Fruit fly (Drosophila melanogaster) whole organism, wandering third instar larva: ENCODE data around the gene AlaRS.

Source experiments
- Abd-B ChIP-seq: fragments of >200 bp; optimal IDR thresholded peaks from 2 replicates; lab custom pipeline; 2017; ENCODE audit warnings: missing biosample characterization, missing genetic modification characterization
- CG32264 ChIP-seq: fragments of 200-800 bp; sonication (Bioruptor generic); optimal IDR thresholded peaks from 2 replicates; lab custom pipeline; 2016; ENCODE audit warnings: missing biosample characterization, missing genetic modification characterization
- CG9705 ChIP-seq: fragments of 200-800 bp; sonication (Bioruptor generic); optimal IDR thresholded peaks from 2 replicates; lab custom pipeline; 2018; ENCODE audit warnings: missing biosample characterization, mild to moderate bottlenecking, missing genetic modification characterization
- CrebA ChIP-seq: fragments of 200-800 bp; sonication (Bioruptor generic); optimal IDR thresholded peaks from 2 replicates; lab custom pipeline; 2016; ENCODE audit warnings: missing biosample characterization, mild to moderate bottlenecking, missing genetic modification characterization, borderline replicate concordance
- Dfd ChIP-seq: fragments of >200 bp; optimal IDR thresholded peaks from 2 replicates; lab custom pipeline; 2017; ENCODE audit warnings: missing biosample characterization, missing genetic modification characterization
- Dif ChIP-seq: fragments of 200-275, 200-300 bp; sonication (Bioruptor generic); optimal IDR thresholded peaks from 2 replicates; lab custom pipeline; 2018; ENCODE audit warnings: missing biosample characterization, missing genetic modification characterization; ENCODE audit not compliant: partially characterized antibody
- GATAd ChIP-seq: sonication (Bioruptor generic); optimal IDR thresholded peaks from 2 replicates; lab custom pipeline; 2016; ENCODE audit warnings: missing biosample characterization, missing genetic modification characterization
- HLH106 ChIP-seq: fragments of 200-800 bp; optimal IDR thresholded peaks from 3 replicates; lab custom pipeline; 2019; ENCODE audit warnings: missing biosample characterization, mild to moderate bottlenecking, missing genetic modification characterization, moderate library complexity
- Hnf4 ChIP-seq: fragments of 200-800 bp; sonication (Bioruptor generic); optimal IDR thresholded peaks from 2 replicates; lab custom pipeline; 2016; ENCODE audit warnings: missing biosample characterization, mild to moderate bottlenecking, missing genetic modification characterization
- Hr78 ChIP-seq: fragments of >200 bp; optimal IDR thresholded peaks from 2 replicates; lab custom pipeline; 2017; ENCODE audit warnings: missing biosample characterization, missing genetic modification characterization
- Hr83 ChIP-seq: fragments of 200-300 bp; sonication (Bioruptor generic); optimal IDR thresholded peaks from 2 replicates; lab custom pipeline; 2016; ENCODE audit warnings: missing biosample characterization, mild to moderate bottlenecking, missing genetic modification characterization, moderate library complexity; ENCODE audit not compliant: poor library complexity, severe bottlenecking
- Jra ChIP-seq: sonication (Bioruptor generic); optimal IDR thresholded peaks from 2 replicates; lab custom pipeline; 2016; ENCODE audit warnings: missing biosample characterization, missing genetic modification characterization
- Mio ChIP-seq: sonication (Bioruptor generic); optimal IDR thresholded peaks from 2 replicates; lab custom pipeline; 2016; ENCODE audit warnings: missing biosample characterization, missing genetic modification characterization
- Myc ChIP-seq: fragments of >200 bp; optimal IDR thresholded peaks from 2 replicates; lab custom pipeline; 2017
- N ChIP-seq: fragments of >200 bp; optimal IDR thresholded peaks from 2 replicates; lab custom pipeline; 2018; ENCODE audit warnings: missing biosample characterization, missing external identifiers, missing genetic modification characterization
- OdsH ChIP-seq: fragments of 200-800 bp; sonication (Bioruptor generic); optimal IDR thresholded peaks from 2 replicates; lab custom pipeline; 2016; ENCODE audit warnings: missing biosample characterization, mild to moderate bottlenecking, missing genetic modification characterization
- Rel ChIP-seq, 2 experiments: fragments of 200-800 bp; sonication (Bioruptor generic) in 1 of 2; optimal IDR thresholded peaks; 2 replicates in 1 of 2; 3 replicates in 1 of 2; lab custom pipeline; 2016 to 2019; ENCODE audit warnings: mild to moderate bottlenecking in 2 of 2, missing biosample characterization in 2 of 2, missing genetic modification characterization in 2 of 2, moderate library complexity in 1 of 2
- Sp1 ChIP-seq: fragments of 200-800 bp; sonication (Bioruptor generic); optimal IDR thresholded peaks from 3 replicates; lab custom pipeline; 2019; ENCODE audit warnings: missing biosample characterization, mild to moderate bottlenecking, missing genetic modification characterization, moderate library complexity
- Vsx2 ChIP-seq: fragments of 200-300, 225-300 bp; sonication (Bioruptor generic); optimal IDR thresholded peaks from 2 replicates; lab custom pipeline; 2018; ENCODE audit warnings: missing biosample characterization, missing genetic modification characterization; ENCODE audit not compliant: partially characterized antibody
- br ChIP-seq: fragments of 200-800 bp; sonication (Bioruptor generic); optimal IDR thresholded peaks from 2 replicates; lab custom pipeline; 2016; ENCODE audit warnings: missing biosample characterization, missing genetic modification characterization
- brk ChIP-seq: fragments of 200-800 bp; sonication (Bioruptor generic); optimal IDR thresholded peaks from 2 replicates; lab custom pipeline; 2016; ENCODE audit warnings: missing biosample characterization, mild to moderate bottlenecking, missing genetic modification characterization
- dl ChIP-seq, 2 experiments: fragments of 175-275, 200-275 bp in 1 of 2; fragments of 200-275 bp in 1 of 2; sonication (Bioruptor generic); optimal IDR thresholded peaks; lab custom pipeline; 2018; ENCODE audit warnings: mild to moderate bottlenecking in 2 of 2, missing biosample characterization in 2 of 2, missing genetic modification characterization in 2 of 2, moderate library complexity in 2 of 2; ENCODE audit not compliant: partially characterized antibody in 2 of 2, insufficient read depth in 1 of 2
- dmrt93B ChIP-seq: fragments of 200-800 bp; sonication (Bioruptor generic); optimal IDR thresholded peaks from 2 replicates; lab custom pipeline; 2018; ENCODE audit warnings: missing biosample characterization, mild to moderate bottlenecking, missing genetic modification characterization
- dsf ChIP-seq: sonication (Bioruptor generic); optimal IDR thresholded peaks from 2 replicates; lab custom pipeline; 2016; ENCODE audit warnings: missing biosample characterization, missing genetic modification characterization, borderline replicate concordance
- ey ChIP-seq: fragments of 200-800 bp; sonication (Bioruptor generic); optimal IDR thresholded peaks from 2 replicates; lab custom pipeline; 2016; ENCODE audit warnings: missing biosample characterization, missing genetic modification characterization
- foxo ChIP-seq, 2 experiments: fragments of 200-800 bp; sonication (Bioruptor generic); optimal IDR thresholded peaks; 2 replicates in 1 of 2; 3 replicates in 1 of 2; lab custom pipeline; 2016 to 2017; ENCODE audit warnings: missing biosample characterization in 2 of 2, missing genetic modification characterization in 2 of 2
- fru ChIP-seq: fragments of 200-800 bp; sonication (Bioruptor generic); optimal IDR thresholded peaks from 3 replicates; lab custom pipeline; 2016; ENCODE audit warnings: missing biosample characterization, mild to moderate bottlenecking, missing genetic modification characterization
- h ChIP-seq: fragments of 200-800 bp; sonication (Bioruptor generic); optimal IDR thresholded peaks from 3 replicates; lab custom pipeline; 2016; ENCODE audit warnings: missing biosample characterization, mild to moderate bottlenecking, missing genetic modification characterization
- jim ChIP-seq: fragments of 175-275, 200-325 bp; sonication (Bioruptor generic); optimal IDR thresholded peaks from 2 replicates; lab custom pipeline; 2016; ENCODE audit warnings: missing biosample characterization, mild to moderate bottlenecking, missing genetic modification characterization
- lola ChIP-seq: fragments of >200 bp; optimal IDR thresholded peaks from 2 replicates; lab custom pipeline; 2017; ENCODE audit warnings: missing biosample characterization, missing genetic modification characterization
- pan ChIP-seq: fragments of >200 bp; optimal IDR thresholded peaks from 2 replicates; lab custom pipeline; 2017
- psq ChIP-seq: fragments of 200-800 bp; sonication (Bioruptor generic); optimal IDR thresholded peaks from 3 replicates; lab custom pipeline; 2017; ENCODE audit warnings: missing biosample characterization, mild to moderate bottlenecking, missing genetic modification characterization, moderate library complexity
- rgr ChIP-seq: fragments of 200-800 bp; sonication (Bioruptor generic); optimal IDR thresholded peaks from 3 replicates; lab custom pipeline; 2016; ENCODE audit warnings: missing biosample characterization, mild to moderate bottlenecking, missing genetic modification characterization
- sage ChIP-seq: fragments of 200-800 bp; sonication (Bioruptor generic); optimal IDR thresholded peaks from 2 replicates; lab custom pipeline; 2016; ENCODE audit warnings: missing biosample characterization, mild to moderate bottlenecking, missing genetic modification characterization
- sv ChIP-seq: fragments of 200-800 bp; sonication (Bioruptor generic); optimal IDR thresholded peaks from 3 replicates; lab custom pipeline; 2016; ENCODE audit warnings: missing biosample characterization, missing genetic modification characterization
- tai ChIP-seq: sonication (Bioruptor generic); optimal IDR thresholded peaks from 2 replicates; lab custom pipeline; 2016; ENCODE audit warnings: missing biosample characterization, missing genetic modification characterization
- usp ChIP-seq: fragments of >200 bp; optimal IDR thresholded peaks from 2 replicates; lab custom pipeline; 2017; ENCODE audit warnings: missing biosample characterization, missing genetic modification characterization
- woc ChIP-seq: sonication (Bioruptor generic); optimal IDR thresholded peaks from 2 replicates; lab custom pipeline; 2016; ENCODE audit warnings: missing biosample characterization, mild to moderate bottlenecking, missing genetic modification characterization

AlaRS gene

dm6 chr2L:8376717-8377116 is 4.8 kb downstream of the AlaRS start, which contains the start of the genes CG13390 and CG17294:
Gene CG13390, minus strand, starts transcription at chr2L:8376797.
Gene CG17294, plus strand, starts transcription at chr2L:8377035.
- TF ChIP-seq brk (GFP tag; lab: Kevin White, UChicago) (peak; percentile 99), rgr (GFP tag; lab: Kevin White, UChicago) (peak; percentile 100), h (GFP tag; lab: Kevin White, UChicago) (peak; percentile 100), HLH106 (tag; lab: Kevin White, UChicago) (peak; percentile 100), Jra (GFP tag; lab: Kevin White, UChicago) (peak; percentile 98), Hr83 (peak; percentile 83), lola (GFP tag; lab: Kevin White, UChicago) (no peak), dmrt93B (GFP tag; lab: Kevin White, UChicago) (peak; percentile 99), CG9705 (GFP tag; lab: Kevin White, UChicago) (peak; percentile 99), jim (GFP tag; lab: Kevin White, UChicago) (peak; percentile 89), psq (GFP tag; lab: Kevin White, UChicago) (peak; percentile 99), tai (no peak), GATAd (peak; percentile 95), Vsx2 (no peak), sage (peak; percentile 98), dl (GFP tag; optimal IDR thresholded peaks at IDR 0.05; lab: Kevin White, UChicago; ENCODE audit: insufficient read depth in 1 of 2, partially characterized antibody in 2 of 2) (no peak), ey (GFP tag; lab: Kevin White, UChicago) (peak; percentile 97), foxo (GFP tag; optimal IDR thresholded peaks at IDR 0.05; lab: Kevin White, UChicago) (peak; percentile 87 to 100), fru (peak; percentile 99), CrebA (no peak), dsf (GFP tag; lab: Kevin White, UChicago) (peak; percentile 96), N (GFP tag; lab: Kevin White, UChicago) (no peak), Myc (no peak), Dif (GFP tag; lab: Kevin White, UChicago) (no peak), br (GFP tag; lab: Kevin White, UChicago) (peak; percentile 97), woc (GFP tag; lab: Kevin White, UChicago) (peak; percentile 95), Hr78 (no peak), OdsH (peak; percentile 99), pan (no peak), Rel (GFP tag; optimal IDR thresholded peaks at IDR 0.05; lab: Kevin White, UChicago) (peak; percentile 97), Rel (tag; optimal IDR thresholded peaks at IDR 0.05; lab: Kevin White, UChicago) (peak; percentile 95), Sp1 (GFP tag; lab: Kevin White, UChicago) (peak; percentile 100), CG32264 (GFP tag; lab: Kevin White, UChicago) (peak; percentile 95), Mio (GFP tag; lab: Kevin White, UChicago) (peak; percentile 85), sv (peak; percentile 98), Hnf4 (GFP tag; lab: Kevin White, UChicago) (peak; percentile 99), Dfd (GFP tag; lab: Kevin White, UChicago) (no peak), Abd-B (GFP tag; lab: Kevin White, UChicago) (no peak), usp (GFP tag; lab: Kevin White, UChicago) (no peak)

- TF ChIP-seq Dif (GFP tag; lab: Kevin White, UChicago) (no peak), h (GFP tag; lab: Kevin White, UChicago) (no peak), Hr78 (no peak), rgr (GFP tag; lab: Kevin White, UChicago) (no peak), Dfd (GFP tag; lab: Kevin White, UChicago) (no peak), ey (GFP tag; lab: Kevin White, UChicago) (no peak), Hnf4 (GFP tag; lab: Kevin White, UChicago) (no peak), jim (GFP tag; lab: Kevin White, UChicago) (no peak), dsf (GFP tag; lab: Kevin White, UChicago) (no peak), pan (no peak), lola (GFP tag; lab: Kevin White, UChicago) (no peak), dl (GFP tag; optimal IDR thresholded peaks at IDR 0.05; lab: Kevin White, UChicago; ENCODE audit: insufficient read depth in 1 of 2, partially characterized antibody in 2 of 2) (no peak), usp (GFP tag; lab: Kevin White, UChicago) (no peak), Vsx2 (no peak), woc (GFP tag; lab: Kevin White, UChicago) (no peak), foxo (GFP tag; optimal IDR thresholded peaks at IDR 0.05; lab: Kevin White, UChicago) (no peak), tai (no peak), Mio (GFP tag; lab: Kevin White, UChicago) (no peak), psq (GFP tag; lab: Kevin White, UChicago) (no peak)
Observed at dm6 chr2L:8374235-8374634, 7.3 kb downstream of the AlaRS start, which contains the start of gene Wdr82. Gene Wdr82, plus strand, starts transcription at chr2L:8374461.
